1 fruit fly cellular context compared by ENCODE assay signal in genomic region chrX:6849178-6849956, dm6.
TF ChIP-seq lines count a peak whose summit lies in the region.

Gene Cht11 (minus strand): TSS chrX:6849517.
Gene CG4558 (plus strand): TSS chrX:6849770.

TF ChIP-seq in whole organism, embryonic, 481 proteins besides CTCF, POLR2A, EP300 and RAD21 (continued from another document):
- peak; percentile 24; the same call in 1 of the 2 replicates for TF ChIP-seq CG17612 (GFP tag; IDR thresholded peaks at IDR 0.05; lab: Robert Waterston, UW)
- no peak for TF ChIP-seq h (optimal IDR thresholded peaks at IDR 0.05; lab: Kevin White, UChicago)
- TF ChIP-seq sd (tag; optimal IDR thresholded peaks at IDR 0.05; lab: Kevin White, UChicago): peak; percentile 74
- no peak for TF ChIP-seq usp (GFP tag; optimal IDR thresholded peaks at IDR 0.05; lab: Kevin White, UChicago)
- peak; percentile 10 for TF ChIP-seq run (tag; optimal IDR thresholded peaks at IDR 0.05; lab: Kevin White, UChicago)
- TF ChIP-seq Asciz (GFP tag; optimal IDR thresholded peaks at IDR 0.05; lab: Kevin White, UChicago): peak; percentile 46
- peak; percentile 83 for TF ChIP-seq CG18262 (tag; optimal IDR thresholded peaks at IDR 0.05; lab: Kevin White, UChicago)
- peak; percentile 69 for TF ChIP-seq CG4404 (GFP tag; IDR thresholded peaks at IDR 0.05; lab: Robert Waterston, UW)
- 0 out of 3 replicates have a peak, but pooled peaks have one; percentile 42 for TF ChIP-seq hb (GFP tag; IDR thresholded peaks at IDR 0.05; lab: Robert Waterston, UW; ENCODE audit: partially characterized antibody)
- TF ChIP-seq CG8924 (tag; optimal IDR thresholded peaks at IDR 0.05; lab: Kevin White, UChicago): peak; percentile 91
- TF ChIP-seq CG9797 (GFP tag; optimal IDR thresholded peaks at IDR 0.05; lab: Kevin White, UChicago): peak; percentile 10
- peak; percentile 68 for TF ChIP-seq CG10543 (GFP tag; optimal IDR thresholded peaks at IDR 0.05; lab: Kevin White, UChicago)
- TF ChIP-seq CG11093 (GFP tag; IDR thresholded peaks at IDR 0.05; lab: Robert Waterston, UW): peak; percentile 72; the same call in 2 of the 3 replicates
- TF ChIP-seq stwl (tag; optimal IDR thresholded peaks at IDR 0.05; lab: Kevin White, UChicago): peak; percentile 54
- TF ChIP-seq HLH3B (GFP tag; IDR thresholded peaks at IDR 0.05; lab: Robert Waterston, UW): peak; percentile 80
- peak; percentile 48 for TF ChIP-seq repo (GFP tag; optimal IDR thresholded peaks at IDR 0.05; lab: Kevin White, UChicago)
- peak; percentile 58 for TF ChIP-seq scrt (GFP tag; optimal IDR thresholded peaks at IDR 0.05; lab: Kevin White, UChicago)
- no peak for TF ChIP-seq Lim3 (GFP tag; IDR thresholded peaks at IDR 0.05; lab: Robert Waterston, UW)
- TF ChIP-seq CG16813 (GFP tag; IDR thresholded peaks at IDR 0.05; lab: Robert Waterston, UW; ENCODE audit: partially characterized antibody): peak; percentile 49; the same call in 1 of the 3 replicates
- TF ChIP-seq mirr (GFP tag; optimal IDR thresholded peaks at IDR 0.05; lab: Kevin White, UChicago): peak; percentile 51
- peak; percentile 10 for TF ChIP-seq CG1792 (GFP tag; optimal IDR thresholded peaks at IDR 0.05; lab: Kevin White, UChicago)
- peak; percentile 74 for TF ChIP-seq dmrt11E (tag; optimal IDR thresholded peaks at IDR 0.05; lab: Kevin White, UChicago)
- no peak for TF ChIP-seq Nf-YA (GFP tag; IDR thresholded peaks at IDR 0.05; lab: Robert Waterston, UW)
- peak; percentile 73 for TF ChIP-seq CG9437 (GFP tag; optimal IDR thresholded peaks at IDR 0.05; lab: Kevin White, UChicago)
- TF ChIP-seq p53 (GFP tag; optimal IDR thresholded peaks at IDR 0.05; lab: Kevin White, UChicago): no peak
- peak; percentile 71 for TF ChIP-seq NFAT (GFP tag; IDR thresholded peaks at IDR 0.05; lab: Robert Waterston, UW)
- peak; percentile 81 for TF ChIP-seq CG15514 (GFP tag; optimal IDR thresholded peaks at IDR 0.05; lab: Kevin White, UChicago)
- peak; percentile 80 for TF ChIP-seq tin (GFP tag; optimal IDR thresholded peaks at IDR 0.05; lab: Kevin White, UChicago)
- peak; percentile 72 for TF ChIP-seq Gug (GFP tag; IDR thresholded peaks at IDR 0.05; lab: Robert Waterston, UW)
- TF ChIP-seq caup (GFP tag; optimal IDR thresholded peaks at IDR 0.05; lab: Kevin White, UChicago; ENCODE audit: severe bottlenecking): peak; percentile 74
- TF ChIP-seq CG7372 (GFP tag; IDR thresholded peaks at IDR 0.05; lab: Robert Waterston, UW): peak; percentile 84
- no peak for TF ChIP-seq zf30C (GFP tag; optimal IDR thresholded peaks at IDR 0.05; lab: Kevin White, UChicago)
- peak; percentile 76 for TF ChIP-seq CG11247 (GFP tag; IDR thresholded peaks at IDR 0.05; lab: Robert Waterston, UW)
- peak; percentile 66 for TF ChIP-seq CG3995 (GFP tag; optimal IDR thresholded peaks at IDR 0.05; lab: Kevin White, UChicago)
- TF ChIP-seq CG4707 (GFP tag; optimal IDR thresholded peaks at IDR 0.05; lab: Kevin White, UChicago): peak; percentile 20
- peak; percentile 88 for TF ChIP-seq CG12659 (GFP tag; optimal IDR thresholded peaks at IDR 0.05; lab: Kevin White, UChicago)
- no peak for TF ChIP-seq disco-r (GFP tag; optimal IDR thresholded peaks at IDR 0.05; lab: Kevin White, UChicago)
- TF ChIP-seq CG31365 (tag; optimal IDR thresholded peaks at IDR 0.05; lab: Kevin White, UChicago): peak; percentile 4
- TF ChIP-seq CG16779 (GFP tag; IDR thresholded peaks at IDR 0.05; lab: Robert Waterston, UW): 0 out of 2 replicates have a peak, but pooled peaks have one; percentile 22
- no peak for TF ChIP-seq ato (GFP tag; IDR thresholded peaks at IDR 0.05; lab: Robert Waterston, UW; ENCODE audit: partially characterized antibody)
- TF ChIP-seq her (GFP tag; optimal IDR thresholded peaks at IDR 0.05; lab: Kevin White, UChicago): no peak
- TF ChIP-seq CG10267 (tag; optimal IDR thresholded peaks at IDR 0.05; lab: Kevin White, UChicago): peak; percentile 77
- TF ChIP-seq Mrtf (GFP tag; IDR thresholded peaks at IDR 0.05; lab: Robert Waterston, UW): peak; percentile 76; the same call in 2 of the 3 replicates
- no peak for TF ChIP-seq Tbp (GFP tag; optimal IDR thresholded peaks at IDR 0.05; lab: Kevin White, UChicago)
- TF ChIP-seq Antp (GFP tag; optimal IDR thresholded peaks at IDR 0.05; lab: Kevin White, UChicago): peak; percentile 25
- TF ChIP-seq crc (GFP tag; optimal IDR thresholded peaks at IDR 0.05; lab: Kevin White, UChicago): peak; percentile 8
- TF ChIP-seq Neu2 (GFP tag; optimal IDR thresholded peaks at IDR 0.05; lab: Kevin White, UChicago; ENCODE audit: borderline replicate concordance): no peak
- no peak for TF ChIP-seq ERR (GFP tag; optimal IDR thresholded peaks at IDR 0.05; lab: Kevin White, UChicago)
- TF ChIP-seq CG34422 (GFP tag; IDR thresholded peaks at IDR 0.05; lab: Robert Waterston, UW): peak; percentile 80
- TF ChIP-seq tap (tag; optimal IDR thresholded peaks at IDR 0.05; lab: Kevin White, UChicago): peak; percentile 66
- peak; percentile 52 for TF ChIP-seq Deaf1 (tag; optimal IDR thresholded peaks at IDR 0.05; lab: Kevin White, UChicago)
- peak; percentile 82 for TF ChIP-seq CG18599 (GFP tag; optimal IDR thresholded peaks at IDR 0.05; lab: Kevin White, UChicago)
- no peak for TF ChIP-seq ab (GFP tag; optimal IDR thresholded peaks at IDR 0.05; lab: Kevin White, UChicago)
- peak; percentile 14; the same call in 1 of the 2 replicates for TF ChIP-seq Gsc (GFP tag; IDR thresholded peaks at IDR 0.05; lab: Robert Waterston, UW)
- peak; percentile 88 for TF ChIP-seq CG2678 (tag; optimal IDR thresholded peaks at IDR 0.05; lab: Kevin White, UChicago)
- peak; percentile 50; the same call in 1 of the 2 replicates for TF ChIP-seq amos (GFP tag; IDR thresholded peaks at IDR 0.05; lab: Robert Waterston, UW; ENCODE audit: partially characterized antibody)
- TF ChIP-seq vvl (GFP tag; IDR thresholded peaks at IDR 0.05; lab: Robert Waterston, UW): peak; percentile 88
- TF ChIP-seq lola (GFP tag; optimal IDR thresholded peaks at IDR 0.05; lab: Kevin White, UChicago): peak in 1 of 3 experiments; percentile 74
- peak; percentile 57 for TF ChIP-seq Scr (GFP tag; IDR thresholded peaks at IDR 0.05; lab: Robert Waterston, UW; ENCODE audit: partially characterized antibody)
- no peak for TF ChIP-seq Kr (GFP tag; optimal IDR thresholded peaks at IDR 0.05; lab: Kevin White, UChicago)
- TF ChIP-seq CG14965 (GFP tag; optimal IDR thresholded peaks at IDR 0.05; lab: Kevin White, UChicago; ENCODE audit: borderline replicate concordance): no peak
- TF ChIP-seq CG2202 (tag; optimal IDR thresholded peaks at IDR 0.05; lab: Kevin White, UChicago): peak; percentile 53
- TF ChIP-seq sisA (GFP tag; IDR thresholded peaks at IDR 0.05; lab: Robert Waterston, UW): peak; percentile 87
- TF ChIP-seq Nf-YB (GFP tag; optimal IDR thresholded peaks at IDR 0.05; lab: Kevin White, UChicago): peak; percentile 37
- TF ChIP-seq CG1602 (GFP tag; optimal IDR thresholded peaks at IDR 0.05; lab: Kevin White, UChicago): peak; percentile 78
- no peak; the same call in 2 of the 3 replicates for TF ChIP-seq CG14860 (GFP tag; IDR thresholded peaks at IDR 0.05; lab: Robert Waterston, UW; ENCODE audit: partially characterized antibody)
- TF ChIP-seq HLH54F (GFP tag; optimal IDR thresholded peaks at IDR 0.05; lab: Kevin White, UChicago): peak; percentile 63
- TF ChIP-seq gsb (GFP tag; IDR thresholded peaks at IDR 0.05; lab: Robert Waterston, UW): peak; percentile 51; the same call in 1 of the 2 replicates
- peak; percentile 87 for TF ChIP-seq Xbp1 (GFP tag; optimal IDR thresholded peaks at IDR 0.05; lab: Kevin White, UChicago)
- peak; percentile 75 for TF ChIP-seq CG7556 (GFP tag; optimal IDR thresholded peaks at IDR 0.05; lab: Kevin White, UChicago)
- peak; percentile 83 for TF ChIP-seq CG14014 (GFP tag; IDR thresholded peaks at IDR 0.05; lab: Robert Waterston, UW)
- peak; percentile 69 for TF ChIP-seq CG18619 (GFP tag; optimal IDR thresholded peaks at IDR 0.05; lab: Kevin White, UChicago)
- no peak for TF ChIP-seq salm (tag; optimal IDR thresholded peaks at IDR 0.05; lab: Kevin White, UChicago)
- peak; percentile 39 for TF ChIP-seq CG3065 (GFP tag; optimal IDR thresholded peaks at IDR 0.05; lab: Kevin White, UChicago)
- peak; percentile 47 for TF ChIP-seq CG18764 (GFP tag; optimal IDR thresholded peaks at IDR 0.05; lab: Kevin White, UChicago)
- peak; percentile 75 for TF ChIP-seq Meics (GFP tag; optimal IDR thresholded peaks at IDR 0.05; lab: Kevin White, UChicago)
- no peak for TF ChIP-seq Poxn (GFP tag; IDR thresholded peaks at IDR 0.05; lab: Robert Waterston, UW)
- TF ChIP-seq Chrac-16 (GFP tag; optimal IDR thresholded peaks at IDR 0.05; lab: Kevin White, UChicago): peak; percentile 81
- TF ChIP-seq CG43689 (GFP tag; IDR thresholded peaks at IDR 0.05; lab: Robert Waterston, UW): 0 out of 2 replicates have a peak, but pooled peaks have one; percentile 42
- peak; percentile 74 for TF ChIP-seq lbe (GFP tag; optimal IDR thresholded peaks at IDR 0.05; lab: Kevin White, UChicago)
- peak; percentile 91 for TF ChIP-seq CG9932 (GFP tag; IDR thresholded peaks at IDR 0.05; lab: Robert Waterston, UW)
- TF ChIP-seq fd102C (GFP tag; optimal IDR thresholded peaks at IDR 0.05; lab: Kevin White, UChicago): no peak
- TF ChIP-seq br (optimal IDR thresholded peaks at IDR 0.05; lab: Kevin White, UChicago): no peak
- TF ChIP-seq vfl (GFP tag; optimal IDR thresholded peaks at IDR 0.05; lab: Kevin White, UChicago): peak; percentile 66
- peak; percentile 76; the same call in 1 of the 3 replicates for TF ChIP-seq C15 (GFP tag; IDR thresholded peaks at IDR 0.05; lab: Robert Waterston, UW)
- peak; percentile 66 for TF ChIP-seq pho (GFP tag; optimal IDR thresholded peaks at IDR 0.05; lab: Kevin White, UChicago)
- peak; percentile 10 for TF ChIP-seq CG11723 (GFP tag; optimal IDR thresholded peaks at IDR 0.05; lab: Kevin White, UChicago)
- TF ChIP-seq CG17912 (GFP tag; optimal IDR thresholded peaks at IDR 0.05; lab: Kevin White, UChicago): peak; percentile 14
- TF ChIP-seq CG14667 (GFP tag; IDR thresholded peaks at IDR 0.05; lab: Robert Waterston, UW): peak; percentile 67; the same call in 1 of the 2 replicates
- TF ChIP-seq ci (GFP tag; IDR thresholded peaks at IDR 0.05; lab: Robert Waterston, UW): peak; percentile 83
- TF ChIP-seq CG8765 (GFP tag; IDR thresholded peaks at IDR 0.05; lab: Robert Waterston, UW): peak; percentile 77
- TF ChIP-seq Hsf (GFP tag; optimal IDR thresholded peaks at IDR 0.05; lab: Kevin White, UChicago): peak; percentile 82
- TF ChIP-seq zfh1 (GFP tag; IDR thresholded peaks at IDR 0.05; lab: Robert Waterston, UW): peak; percentile 84
- TF ChIP-seq CG1603 (tag; optimal IDR thresholded peaks at IDR 0.05; lab: Kevin White, UChicago): peak; percentile 68
- peak; percentile 62; the same call in 1 of the 3 replicates for TF ChIP-seq CG34224 (GFP tag; IDR thresholded peaks at IDR 0.05; lab: Robert Waterston, UW; ENCODE audit: partially characterized antibody)
- no peak; the same call in 2 of the 3 replicates for TF ChIP-seq zen2 (GFP tag; IDR thresholded peaks at IDR 0.05; lab: Robert Waterston, UW; ENCODE audit: partially characterized antibody)
- peak; percentile 59 to 76 for TF ChIP-seq Pdp1 (GFP tag; optimal IDR thresholded peaks at IDR 0.05; lab: Kevin White, UChicago)
- peak; percentile 37 for TF ChIP-seq CG1647 (GFP tag; optimal IDR thresholded peaks at IDR 0.05; lab: Kevin White, UChicago)
- peak; percentile 81 for TF ChIP-seq unpg (GFP tag; optimal IDR thresholded peaks at IDR 0.05; lab: Kevin White, UChicago)
- TF ChIP-seq grn (GFP tag; optimal IDR thresholded peaks at IDR 0.05; lab: Kevin White, UChicago): peak; percentile 54
- TF ChIP-seq CG15601 (tag; optimal IDR thresholded peaks at IDR 0.05; lab: Kevin White, UChicago): peak; percentile 64
- TF ChIP-seq Ada2b (GFP tag; IDR thresholded peaks at IDR 0.05; lab: Robert Waterston, UW): peak; percentile 77
- peak; percentile 73 for TF ChIP-seq CG31224 (GFP tag; IDR thresholded peaks at IDR 0.05; lab: Robert Waterston, UW)
- TF ChIP-seq CG13775 (GFP tag; optimal IDR thresholded peaks at IDR 0.05; lab: Kevin White, UChicago): peak; percentile 80
- TF ChIP-seq tio (GFP tag; optimal IDR thresholded peaks at IDR 0.05; lab: Kevin White, UChicago): peak; percentile 76
- peak; percentile 78 for TF ChIP-seq Fer3 (tag; optimal IDR thresholded peaks at IDR 0.05; lab: Kevin White, UChicago)
- no peak for TF ChIP-seq HLHmδ (GFP tag; optimal IDR thresholded peaks at IDR 0.05; lab: Kevin White, UChicago)
- TF ChIP-seq CG3847 (GFP tag; IDR thresholded peaks at IDR 0.05; lab: Robert Waterston, UW): peak; percentile 84
- TF ChIP-seq aop (GFP tag; IDR thresholded peaks at IDR 0.05; lab: Robert Waterston, UW): no peak
- TF ChIP-seq CG7963 (GFP tag; IDR thresholded peaks at IDR 0.05; lab: Robert Waterston, UW; ENCODE audit: partially characterized antibody): no peak
- peak; percentile 68 for TF ChIP-seq CG11560 (tag; IDR thresholded peaks at IDR 0.05; lab: Robert Waterston, UW)
- peak; percentile 76 for TF ChIP-seq CG9727 (GFP tag; optimal IDR thresholded peaks at IDR 0.05; lab: Kevin White, UChicago)
- TF ChIP-seq Hand (GFP tag; optimal IDR thresholded peaks at IDR 0.05; lab: Kevin White, UChicago): peak; percentile 51
- peak; percentile 41 for TF ChIP-seq CG31388 (GFP tag; optimal IDR thresholded peaks at IDR 0.05; lab: Kevin White, UChicago)
- peak; percentile 82 for TF ChIP-seq CG17328 (GFP tag; IDR thresholded peaks at IDR 0.05; lab: Robert Waterston, UW)
- TF ChIP-seq CG6765 (GFP tag; optimal IDR thresholded peaks at IDR 0.05; lab: Kevin White, UChicago): peak; percentile 7
- peak; percentile 85 for TF ChIP-seq CG11504 (tag; optimal IDR thresholded peaks at IDR 0.05; lab: Kevin White, UChicago)
- TF ChIP-seq Fer1 (GFP tag; optimal IDR thresholded peaks at IDR 0.05; lab: Kevin White, UChicago): peak; percentile 79
- peak; percentile 71 for TF ChIP-seq Fer2 (tag; optimal IDR thresholded peaks at IDR 0.05; lab: Kevin White, UChicago)
- peak; percentile 58 for TF ChIP-seq nau (GFP tag; optimal IDR thresholded peaks at IDR 0.05; lab: Kevin White, UChicago)
TF ChIP-seq in whole organism, embryonic: peak in this region for 386.
